Fruit fly (Drosophila melanogaster) whole organism: ENCODE data around the gene Mtp.

ENCODE experiments used
- CG8478 ChIP-seq: fragments of >200 bp; optimal IDR thresholded peaks from 2 replicates; lab custom pipeline; 2018; ENCODE audit warnings: inconsistent platforms
- Dll ChIP-seq: fragments of >200 bp; optimal IDR thresholded peaks from 2 replicates; lab custom pipeline; 2017
- EcR ChIP-seq, 2 experiments: fragments of >200 bp; optimal IDR thresholded peaks; 2 replicates each; lab custom pipeline; 2017; ENCODE audit warnings: missing biosample characterization in 2 of 2, missing genetic modification characterization in 2 of 2, missing genetic modification reagents in 2 of 2
- pan ChIP-seq: fragments of >200 bp; optimal IDR thresholded peaks from 2 replicates; lab custom pipeline; 2017
- psq ChIP-seq: fragments of >200 bp; optimal IDR thresholded peaks from 2 replicates; lab custom pipeline; 2017
- usp ChIP-seq: fragments of >200 bp; optimal IDR thresholded peaks from 2 replicates; lab custom pipeline; 2017; ENCODE audit warnings: missing biosample characterization, missing genetic modification characterization, mixed read lengths

Gene Mtp

DNA sequence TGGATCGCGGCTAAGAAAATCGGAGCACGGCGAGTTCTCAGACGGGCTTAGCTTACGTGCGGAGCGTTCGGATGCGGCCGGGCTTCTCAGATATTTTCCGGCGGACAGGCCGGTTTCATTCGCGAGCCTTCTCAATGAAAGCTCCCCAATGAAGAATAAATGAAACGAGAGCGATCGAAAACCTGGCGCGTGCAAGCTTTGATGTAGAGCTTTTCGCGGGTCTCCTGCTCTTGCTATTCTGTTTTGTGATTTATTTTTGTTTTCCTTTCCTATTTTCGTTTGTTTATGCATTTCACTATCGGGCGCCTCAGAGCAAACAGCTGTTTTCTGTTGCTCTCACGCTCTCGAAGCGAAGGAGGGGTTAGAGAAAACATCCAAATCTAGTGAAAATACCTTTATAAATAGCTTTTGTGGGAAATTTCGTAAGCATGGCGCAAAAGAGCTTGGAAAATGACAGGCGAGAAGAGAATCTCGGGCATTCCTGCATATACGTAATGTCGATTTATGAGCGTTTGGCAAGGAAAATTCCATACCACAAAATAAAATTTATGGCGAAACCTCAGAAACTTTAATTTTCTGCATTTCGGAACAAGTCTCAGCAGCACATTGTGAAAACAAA lies 36.7 kb downstream of the Mtp start:
- TF ChIP-seq Dll (lab: Kevin White, UChicago) (no peak), usp (GFP tag; lab: Kevin White, UChicago) (no peak), EcR (GFP tag; optimal IDR thresholded peaks at IDR 0.05; lab: Kevin White, UChicago) (no peak), CG8478 (lab: Kevin White, UChicago) (no peak), psq (no peak), pan (no peak)

DNA sequence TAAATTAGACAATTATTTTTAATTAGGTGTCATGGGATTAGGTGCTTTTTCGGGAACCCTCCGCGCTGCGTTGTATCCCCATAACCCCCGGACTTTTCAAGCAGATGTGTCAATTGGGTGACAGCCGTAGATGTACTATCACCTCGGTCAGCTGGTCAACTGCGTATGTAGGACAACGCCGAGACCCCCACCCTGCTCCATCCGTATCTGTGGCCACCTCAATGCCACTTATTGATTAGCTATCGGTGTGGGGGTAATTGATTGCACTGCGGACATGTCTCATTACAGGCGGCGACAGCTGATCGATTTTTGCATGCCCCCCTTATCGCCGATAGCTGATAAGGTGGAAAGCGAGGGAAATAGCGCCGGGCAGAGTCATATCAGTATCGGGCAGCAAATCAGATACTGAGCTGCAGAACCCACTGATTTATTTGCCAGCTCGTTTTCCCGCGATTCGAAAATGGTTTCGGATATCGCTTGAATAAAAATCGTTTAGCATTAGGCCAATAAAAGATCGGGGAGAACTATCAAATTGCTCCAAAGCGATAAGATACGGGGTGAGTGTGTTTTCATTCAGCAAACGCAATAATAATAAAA lies 39.0 kb downstream of the Mtp start:
- TF ChIP-seq CG8478 (lab: Kevin White, UChicago), result no peak
- TF ChIP-seq Dll (lab: Kevin White, UChicago), result no peak
- TF ChIP-seq pan, result no peak
- TF ChIP-seq usp (GFP tag; lab: Kevin White, UChicago), result no peak
- TF ChIP-seq EcR (GFP tag; optimal IDR thresholded peaks at IDR 0.05; lab: Kevin White, UChicago), result no peak
- TF ChIP-seq psq, result no peak

- TF ChIP-seq CG8478 (lab: Kevin White, UChicago) (no peak), pan (no peak), Dll (lab: Kevin White, UChicago) (no peak), psq (no peak), EcR (GFP tag; optimal IDR thresholded peaks at IDR 0.05; lab: Kevin White, UChicago) (no peak), usp (GFP tag; lab: Kevin White, UChicago) (no peak)
Observed at dm6 chr2L:20883097-20883496, 39.6 kb downstream of the Mtp start.

DNA sequence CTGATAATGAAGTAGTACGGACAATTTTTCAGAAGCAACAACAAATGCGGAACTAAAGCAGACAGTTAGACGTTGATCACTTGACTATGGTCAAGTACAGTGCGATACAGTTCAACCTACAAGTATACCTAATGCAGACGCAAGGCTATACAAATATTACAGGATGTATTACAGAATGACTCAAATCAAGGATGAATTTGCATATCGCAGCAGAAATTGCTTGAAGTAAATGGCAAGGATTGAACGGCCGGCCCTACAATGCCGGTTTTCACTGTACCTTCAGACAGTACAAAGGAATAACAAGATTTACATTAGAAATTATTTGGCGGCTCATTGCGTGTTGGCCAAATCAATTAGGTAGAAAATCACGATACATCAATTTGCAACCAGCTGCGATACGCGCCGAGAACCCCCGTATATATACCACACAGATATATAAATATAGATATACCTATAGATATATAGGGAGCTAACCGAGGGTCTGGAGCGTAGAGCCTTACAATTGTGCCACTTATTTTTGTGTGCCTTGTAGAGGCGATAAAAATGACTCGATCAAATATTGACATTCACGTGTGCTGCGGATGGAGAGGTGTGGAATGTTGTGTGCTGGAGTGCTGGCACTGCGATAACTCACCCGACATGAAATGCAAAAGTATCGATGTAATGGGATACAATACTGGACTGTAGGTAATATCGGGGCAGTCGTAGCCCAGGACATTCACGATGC lies 41.2 kb downstream of the Mtp start:
- TF ChIP-seq pan, result no peak
- no peak for TF ChIP-seq EcR (GFP tag; optimal IDR thresholded peaks at IDR 0.05; lab: Kevin White, UChicago)
- TF ChIP-seq usp (GFP tag; lab: Kevin White, UChicago), result no peak

dm6 chr2L:20880476-20880875 lies 42.2 kb downstream of the Mtp start:
- TF ChIP-seq EcR (GFP tag; optimal IDR thresholded peaks at IDR 0.05; lab: Kevin White, UChicago) (no peak), CG8478 (lab: Kevin White, UChicago) (no peak), pan (no peak), Dll (lab: Kevin White, UChicago) (no peak), psq (no peak), usp (GFP tag; lab: Kevin White, UChicago) (no peak)

DNA sequence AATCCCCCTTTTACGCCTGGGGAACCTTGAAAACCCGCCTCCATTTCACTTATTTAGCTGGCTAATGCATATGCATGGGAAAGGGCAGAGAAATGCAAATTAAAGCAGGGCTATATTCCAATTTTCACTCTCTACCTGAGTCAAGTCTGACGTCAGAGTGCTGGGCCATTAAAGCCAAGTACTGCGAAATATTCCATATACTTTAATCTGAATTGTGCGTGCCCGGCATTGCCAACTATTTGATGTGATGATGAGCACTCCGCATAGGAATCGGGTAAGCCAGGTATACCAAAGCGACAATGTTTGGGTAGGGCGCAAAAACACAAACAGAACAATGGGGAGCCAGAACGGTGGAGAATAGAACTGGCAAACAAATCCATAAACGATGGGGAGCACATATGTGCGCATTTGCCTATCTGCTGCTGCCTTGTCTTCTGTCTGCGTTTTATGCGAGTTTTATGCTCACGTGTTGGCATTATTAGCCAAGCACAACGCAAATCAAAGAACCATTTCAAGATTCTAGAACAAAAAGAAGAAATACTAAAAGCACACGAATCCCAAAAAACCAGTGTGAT lies 43.0 kb downstream of the Mtp start:
- TF ChIP-seq Dll (lab: Kevin White, UChicago) (no peak), usp (GFP tag; lab: Kevin White, UChicago) (no peak), pan (no peak), CG8478 (lab: Kevin White, UChicago) (no peak), psq (no peak), EcR (GFP tag; optimal IDR thresholded peaks at IDR 0.05; lab: Kevin White, UChicago) (no peak)

- no peak for TF ChIP-seq CG8478 (lab: Kevin White, UChicago)
- no peak for TF ChIP-seq psq
- TF ChIP-seq usp (GFP tag; lab: Kevin White, UChicago), result no peak
- TF ChIP-seq EcR (GFP tag; optimal IDR thresholded peaks at IDR 0.05; lab: Kevin White, UChicago), result no peak
Observed at dm6 chr2L:20878463-20878862, 44.2 kb downstream of the Mtp start.

dm6 chr2L:20878052-20878451 lies 44.6 kb downstream of the Mtp start:
- TF ChIP-seq EcR (GFP tag; optimal IDR thresholded peaks at IDR 0.05; lab: Kevin White, UChicago) (no peak), usp (GFP tag; lab: Kevin White, UChicago) (no peak), Dll (lab: Kevin White, UChicago) (no peak), psq (no peak), CG8478 (lab: Kevin White, UChicago) (no peak), pan (no peak)

DNA sequence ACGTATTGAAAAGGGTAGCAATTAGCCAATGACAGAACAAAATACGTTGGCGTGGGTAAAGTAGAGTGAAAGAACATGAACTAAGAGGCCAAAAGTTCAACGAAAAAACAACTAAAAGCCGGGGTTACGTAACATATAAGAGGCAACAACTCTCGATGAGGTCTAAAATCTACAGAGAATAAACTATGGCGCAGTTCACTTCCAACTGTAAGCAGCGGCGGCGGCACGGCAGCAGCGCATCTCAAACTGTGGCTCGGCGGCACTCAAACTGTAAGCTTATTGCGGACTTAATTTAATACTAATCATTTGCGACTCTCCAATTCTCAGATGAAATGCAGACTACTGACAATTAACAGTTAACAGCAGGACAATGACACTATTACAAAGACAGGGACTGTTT lies 48.2 kb downstream of the Mtp start:
- no peak for TF ChIP-seq pan
- TF ChIP-seq Dll (lab: Kevin White, UChicago), result no peak
- no peak for TF ChIP-seq CG8478 (lab: Kevin White, UChicago)
- TF ChIP-seq EcR (GFP tag; optimal IDR thresholded peaks at IDR 0.05; lab: Kevin White, UChicago), result no peak
- TF ChIP-seq usp (GFP tag; lab: Kevin White, UChicago), result no peak
- TF ChIP-seq psq, result no peak

DNA sequence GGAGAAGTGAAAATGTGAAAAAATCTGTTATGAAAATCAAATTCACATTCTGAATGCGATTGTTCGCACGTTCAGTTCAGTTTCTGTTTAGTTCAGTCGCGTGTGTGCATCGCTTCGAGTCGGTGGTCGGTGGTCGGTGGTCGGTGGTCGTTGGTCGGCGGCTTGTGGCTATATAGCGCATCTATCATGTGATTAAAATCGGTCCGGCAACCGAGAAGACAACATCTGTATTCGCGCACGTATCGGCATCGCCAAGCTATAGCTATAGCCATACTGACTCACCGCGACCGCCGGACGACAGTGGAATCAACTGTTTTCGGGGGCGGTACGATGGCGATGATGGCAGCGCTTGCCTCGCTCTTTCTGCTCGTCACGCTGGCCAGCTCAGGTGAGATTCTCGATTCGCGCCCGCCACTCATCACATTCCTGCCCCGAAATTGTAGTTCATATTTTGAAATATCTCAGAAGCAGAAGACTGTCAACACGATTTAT lies 52.8 kb downstream of the Mtp start, which contains the start of gene CG14401:
CG14401 (plus strand) TSS at position 51 of the 492 bp plus-strand sequence.
- TF ChIP-seq usp (GFP tag; lab: Kevin White, UChicago), result no peak
- TF ChIP-seq Dll (lab: Kevin White, UChicago), result no peak
- no peak for TF ChIP-seq CG8478 (lab: Kevin White, UChicago)
- TF ChIP-seq psq, result no peak
- no peak for TF ChIP-seq pan
- no peak for TF ChIP-seq EcR (GFP tag; optimal IDR thresholded peaks at IDR 0.05; lab: Kevin White, UChicago)
